Worm (Caenorhabditis elegans): Measurements from ENCODE around the gene F14F8.9.

- TF ChIP-seq med-1 (GFP tag; optimal IDR thresholded peaks at IDR 0.05; ENCODE audit: insufficient read depth): no peak
- TF ChIP-seq ref-1 (GFP tag; conservative IDR thresholded peaks at IDR 0.05): no peak
Measured at ce11 chrV:16668473-16668872, at the start of gene F14F8.9.

Measured in whole organism, midembryonic.